Fruit fly (Drosophila melanogaster) whole organism, embryonic: Measurements from ENCODE around the gene CG33927.

Source experiments
- BEAF-32 ChIP-seq: fragments of 200-800 bp; sonication (Bioruptor generic); optimal IDR thresholded peaks from 3 replicates; lab custom pipeline; 2017; ENCODE audit warnings: missing biosample characterization, missing genetic modification characterization, mild to moderate bottlenecking, moderate library complexity, missing genetic modification reagents
- CG10267 ChIP-seq: fragments of 200-800 bp; sonication (Bioruptor generic); optimal IDR thresholded peaks from 2 replicates; lab custom pipeline; 2018; ENCODE audit warnings: missing biosample characterization, mild to moderate bottlenecking, missing genetic modification characterization, moderate library complexity
- CG10366 ChIP-seq: fragments of 200-800 bp; sonication (Bioruptor generic); IDR thresholded peaks from 2 replicates; pipeline ENCODE4 v1.3.6; 2022; ENCODE audit warnings: missing biosample characterization, missing genetic modification characterization
- CG10565 ChIP-seq: fragments of 200-800 bp; sonication (Bioruptor generic); optimal IDR thresholded peaks from 3 replicates; lab custom pipeline; 2016; ENCODE audit warnings: missing biosample characterization, mild to moderate bottlenecking, missing genetic modification characterization
- CG11085 ChIP-seq: fragments of 200-800 bp; sonication (Bioruptor generic); IDR thresholded peaks from 2 replicates; pipeline ENCODE4 v1.3.6; 2022; ENCODE audit warnings: missing biosample characterization, missing genetic modification characterization
- CG12942 ChIP-seq: fragments of 200-800 bp; sonication (Bioruptor generic); optimal IDR thresholded peaks from 3 replicates; lab custom pipeline; 2016; ENCODE audit warnings: missing biosample characterization, missing genetic modification characterization
- CG13296 ChIP-seq: fragments of 200-800 bp; sonication (Bioruptor generic); optimal IDR thresholded peaks from 3 replicates; lab custom pipeline; 2018; ENCODE audit warnings: missing biosample characterization, mild to moderate bottlenecking, missing genetic modification characterization
- CG14441 ChIP-seq: fragments of 200-800 bp; sonication (Bioruptor generic); IDR thresholded peaks from 2 replicates; pipeline ENCODE4 v1.3.6; 2022; ENCODE audit warnings: missing biosample characterization, missing genetic modification characterization
- CG15696 ChIP-seq: fragments of 200-800 bp; sonication (Bioruptor generic); optimal IDR thresholded peaks from 2 replicates; lab custom pipeline; 2019; ENCODE audit warnings: missing biosample characterization, mild to moderate bottlenecking, missing genetic modification characterization, moderate library complexity
- CG16779 ChIP-seq: fragments of 200-800 bp; sonication (Bioruptor generic); IDR thresholded peaks from 2 replicates; pipeline ENCODE4 v1.3.6; 2022; ENCODE audit warnings: missing biosample characterization, missing genetic modification characterization
- CG2875 ChIP-seq: fragments of 200-800 bp; sonication (Bioruptor generic); optimal IDR thresholded peaks from 2 replicates; lab custom pipeline; 2017; ENCODE audit warnings: missing biosample characterization, mild to moderate bottlenecking, missing genetic modification characterization, missing genetic modification reagents
- CG33213 ChIP-seq: fragments of 200-800 bp; sonication (Bioruptor generic); optimal IDR thresholded peaks from 3 replicates; lab custom pipeline; 2016; ENCODE audit warnings: missing biosample characterization, missing genetic modification characterization
- CG4404 ChIP-seq: fragments of 200-800 bp; sonication (Bioruptor generic); IDR thresholded peaks from 2 replicates; pipeline ENCODE4 v1.3.6; 2022; ENCODE audit warnings: missing biosample characterization, missing genetic modification characterization
- CG4424 ChIP-seq: fragments of 200-800 bp; sonication (Bioruptor generic); optimal IDR thresholded peaks from 3 replicates; lab custom pipeline; 2016; ENCODE audit warnings: missing biosample characterization, missing genetic modification characterization
- CG6683 ChIP-seq: fragments of 200-800 bp; sonication (Bioruptor generic); optimal IDR thresholded peaks from 2 replicates; lab custom pipeline; 2017; ENCODE audit warnings: missing biosample characterization, mild to moderate bottlenecking, missing genetic modification characterization, missing genetic modification reagents
- CG7372 ChIP-seq: fragments of 200-800 bp; sonication (Bioruptor generic); IDR thresholded peaks from 2 replicates; pipeline ENCODE4 v1.3.6; 2022; ENCODE audit warnings: missing biosample characterization, missing genetic modification characterization
- CG8089 ChIP-seq: fragments of 200-800 bp; sonication (Bioruptor generic); optimal IDR thresholded peaks from 3 replicates; lab custom pipeline; 2016; ENCODE audit warnings: missing biosample characterization, missing genetic modification characterization
- CG8290 ChIP-seq, 3 experiments: fragments of 200-800 bp; sonication (Bioruptor generic); optimal IDR thresholded peaks; 2 replicates each; lab custom pipeline; 2016 to 2019; ENCODE audit warnings: missing biosample characterization in 3 of 3, missing genetic modification characterization in 3 of 3, mild to moderate bottlenecking in 2 of 3, moderate library complexity in 1 of 3
- CG9215 ChIP-seq: fragments of 200-800 bp; sonication (Bioruptor generic); IDR thresholded peaks from 2 replicates; pipeline ENCODE4 v1.3.6; 2022; ENCODE audit warnings: missing biosample characterization, missing genetic modification characterization
- CG9437 ChIP-seq: fragments of 200-800 bp; sonication (Bioruptor generic); optimal IDR thresholded peaks from 2 replicates; lab custom pipeline; 2018; ENCODE audit warnings: missing biosample characterization, mild to moderate bottlenecking, missing genetic modification characterization
- CG9932 ChIP-seq: fragments of 200-800 bp; sonication (Bioruptor generic); IDR thresholded peaks from 2 replicates; pipeline ENCODE4 v1.3.6; 2022; ENCODE audit warnings: missing biosample characterization, missing genetic modification characterization
- Doc2 ChIP-seq: fragments of 200-800 bp; sonication (Bioruptor generic); IDR thresholded peaks from 2 replicates; pipeline ENCODE4 v1.3.6; 2022; ENCODE audit warnings: missing biosample characterization, missing genetic modification characterization
- Dp ChIP-seq: fragments of 200-800 bp; sonication (Bioruptor generic); optimal IDR thresholded peaks from 2 replicates; lab custom pipeline; 2018; ENCODE audit warnings: missing biosample characterization, mild to moderate bottlenecking, missing genetic modification characterization, moderate library complexity
- HHEX ChIP-seq: fragments of 200-800 bp; sonication (Bioruptor generic); optimal IDR thresholded peaks from 3 replicates; lab custom pipeline; 2017; ENCODE audit warnings: missing biosample characterization, mild to moderate bottlenecking, missing genetic modification characterization, missing genetic modification reagents
- Hand ChIP-seq: fragments of 200-800 bp; sonication (Bioruptor generic); optimal IDR thresholded peaks from 2 replicates; lab custom pipeline; 2017; ENCODE audit warnings: mild to moderate bottlenecking, missing biosample characterization, missing genetic modification reagents, missing genetic modification characterization
- Lim3 ChIP-seq: fragments of 200-800 bp; sonication (Bioruptor generic); IDR thresholded peaks from 2 replicates; pipeline ENCODE4 v1.3.6; 2022; ENCODE audit warnings: missing biosample characterization, missing genetic modification characterization
- NC2α ChIP-seq: fragments of 200-800 bp; sonication (Bioruptor generic); optimal IDR thresholded peaks from 2 replicates; lab custom pipeline; 2016; ENCODE audit warnings: missing biosample characterization, missing genetic modification characterization
- NC2β ChIP-seq: fragments of 200-800 bp; sonication (Bioruptor generic); optimal IDR thresholded peaks from 2 replicates; lab custom pipeline; 2016; ENCODE audit warnings: missing biosample characterization, missing genetic modification characterization
- Pdp1 ChIP-seq, 2 experiments: fragments of 200-800 bp; sonication (Bioruptor generic); optimal IDR thresholded peaks; 3 replicates each; lab custom pipeline; 2016; ENCODE audit warnings: missing biosample characterization in 2 of 2, missing genetic modification characterization in 2 of 2, mild to moderate bottlenecking in 1 of 2, moderate library complexity in 1 of 2
- Ptx1 ChIP-seq: fragments of 200-800 bp; sonication (Bioruptor generic); IDR thresholded peaks from 2 replicates; pipeline ENCODE4 v1.3.6; 2022; ENCODE audit warnings: missing biosample characterization, missing genetic modification characterization
- Trl ChIP-seq, 3 experiments: fragments of >200 bp in 2 of 3; fragments of 200-800 bp in 1 of 3; sonication (Bioruptor generic) in 1 of 3; optimal IDR thresholded peaks; 2 replicates in 1 of 3; 3 replicates in 2 of 3; lab custom pipeline; 2016 to 2017; ENCODE audit warnings: missing biosample characterization in 1 of 3, missing genetic modification characterization in 1 of 3
- bbx ChIP-seq: fragments of 200-800 bp; sonication (Bioruptor generic); IDR thresholded peaks from 2 replicates; pipeline ENCODE4 v1.3.6; 2022; ENCODE audit warnings: missing biosample characterization, missing genetic modification characterization; ENCODE audit not compliant: partially characterized antibody
- btn ChIP-seq: fragments of 200-800 bp; sonication (Bioruptor generic); optimal IDR thresholded peaks from 2 replicates; lab custom pipeline; 2016; ENCODE audit warnings: missing biosample characterization, missing genetic modification characterization
- cad ChIP-seq: fragments of >200 bp; optimal IDR thresholded peaks from 2 replicates; lab custom pipeline; 2017; ENCODE audit warnings: missing biosample characterization, missing genetic modification characterization
- fd102C ChIP-seq: fragments of 200-800 bp; sonication (Bioruptor generic); optimal IDR thresholded peaks from 2 replicates; lab custom pipeline; 2018; ENCODE audit warnings: missing biosample characterization, mild to moderate bottlenecking, missing genetic modification characterization, moderate library complexity
- grn ChIP-seq: fragments of 200-800 bp; sonication (Bioruptor generic); optimal IDR thresholded peaks from 3 replicates; lab custom pipeline; 2017; ENCODE audit warnings: missing biosample characterization, missing genetic modification characterization
- gt ChIP-seq: fragments of 200-800 bp; sonication (Bioruptor generic); IDR thresholded peaks from 2 replicates; pipeline ENCODE4 v1.3.6; 2022; ENCODE audit warnings: missing biosample characterization, missing genetic modification characterization
- her ChIP-seq: fragments of 200-800 bp; sonication (Bioruptor generic); optimal IDR thresholded peaks from 2 replicates; lab custom pipeline; 2016; ENCODE audit warnings: missing biosample characterization, missing genetic modification characterization
- lab ChIP-seq: fragments of 200-800 bp; sonication (Bioruptor generic); optimal IDR thresholded peaks from 3 replicates; lab custom pipeline; 2017; ENCODE audit warnings: missing biosample characterization, missing genetic modification characterization, mild to moderate bottlenecking, moderate library complexity, missing genetic modification reagents
- lbe ChIP-seq: fragments of 200-800 bp; sonication (Bioruptor generic); optimal IDR thresholded peaks from 2 replicates; lab custom pipeline; 2016; ENCODE audit warnings: missing biosample characterization, mild to moderate bottlenecking, missing genetic modification characterization
- prd ChIP-seq, 3 experiments: fragments of >200 bp in 2 of 3; fragments of 200-800 bp in 1 of 3; sonication (Bioruptor generic) in 1 of 3; optimal IDR thresholded peaks in 2 of 3; IDR thresholded peaks in 1 of 3; 2 replicates in 2 of 3; 3 replicates in 1 of 3; pipeline versions ENCODE4 v1.3.6 to Lab custom; 2017 to 2022; ENCODE audit warnings: missing biosample characterization in 1 of 3, missing genetic modification characterization in 1 of 3
- pros ChIP-seq: fragments of 200-800 bp; sonication (Bioruptor generic); optimal IDR thresholded peaks from 3 replicates; lab custom pipeline; 2019; ENCODE audit warnings: missing biosample characterization, mild to moderate bottlenecking, missing genetic modification characterization, moderate library complexity
- ro ChIP-seq: fragments of 200-800 bp; sonication (Bioruptor generic); IDR thresholded peaks from 2 replicates; pipeline ENCODE4 v1.3.6; 2022; ENCODE audit warnings: missing biosample characterization, missing genetic modification characterization
- sc ChIP-seq, 3 experiments: fragments of >200 bp in 2 of 3; fragments of 200-800 bp in 1 of 3; sonication (Bioruptor generic) in 1 of 3; optimal IDR thresholded peaks; 2 replicates in 2 of 3; 3 replicates in 1 of 3; lab custom pipeline; 2017; ENCODE audit warnings: mild to moderate bottlenecking in 1 of 3, missing biosample characterization in 1 of 3, missing genetic modification characterization in 1 of 3, missing genetic modification reagents in 1 of 3
- sens-2 ChIP-seq: fragments of 200-800 bp; sonication (Bioruptor generic); IDR thresholded peaks from 2 replicates; pipeline ENCODE4 v1.3.6; 2022; ENCODE audit warnings: missing biosample characterization, missing genetic modification characterization
- usp ChIP-seq: fragments of >200 bp; optimal IDR thresholded peaks from 2 replicates; lab custom pipeline; 2017; ENCODE audit warnings: missing biosample characterization, missing genetic modification characterization
- vvl ChIP-seq: fragments of 200-800 bp; sonication (Bioruptor generic); IDR thresholded peaks from 2 replicates; pipeline ENCODE4 v1.3.6; 2022; ENCODE audit warnings: missing biosample characterization, missing genetic modification characterization

Gene CG33927

dm6 chr3R:4717586-4717985 lies 27.2 kb upstream of the CG33927 start (continued):
- TF ChIP-seq grn (GFP tag; lab: Kevin White, UChicago) (peak; percentile 58), CG8290 (GFP tag; optimal IDR thresholded peaks at IDR 0.05; lab: Kevin White, UChicago) (no peak), CG8290 (tag; optimal IDR thresholded peaks at IDR 0.05; lab: Kevin White, UChicago) (no peak), CG15696 (tag; lab: Kevin White, UChicago) (no peak), fd102C (GFP tag; lab: Kevin White, UChicago) (no peak)

- TF ChIP-seq CG10565 (GFP tag; lab: Kevin White, UChicago) (no peak), Doc2 (GFP tag; lab: Robert Waterston, UW) (no peak), Pdp1 (GFP tag; optimal IDR thresholded peaks at IDR 0.05; lab: Kevin White, UChicago) (peak in 1 of 2 experiments; percentile 73), NC2β (GFP tag; lab: Kevin White, UChicago) (no peak), CG16779 (GFP tag; lab: Robert Waterston, UW) (no peak), CG12942 (GFP tag; lab: Kevin White, UChicago) (no peak), gt (no peak), her (GFP tag; lab: Kevin White, UChicago) (peak; percentile 45), NC2α (GFP tag; lab: Kevin White, UChicago) (no peak), CG6683 (GFP tag; lab: Kevin White, UChicago) (peak; percentile 24), fd102C (GFP tag; lab: Kevin White, UChicago) (no peak), lab (GFP tag; lab: Kevin White, UChicago) (no peak), usp (no peak), prd (optimal IDR thresholded peaks at IDR 0.05; lab: Kevin White, UChicago) (no peak), prd (GFP tag; IDR thresholded peaks at IDR 0.05; lab: Robert Waterston, UW) (no peak), bbx (GFP tag; lab: Robert Waterston, UW) (peak; percentile 99), pros (GFP tag; lab: Kevin White, UChicago) (no peak), Ptx1 (no peak), CG11085 (GFP tag; lab: Robert Waterston, UW) (no peak), CG4404 (GFP tag; lab: Robert Waterston, UW) (no peak), CG10267 (tag; lab: Kevin White, UChicago) (peak; percentile 51), CG9437 (peak; percentile 13), btn (GFP tag; lab: Kevin White, UChicago) (no peak), CG13296 (GFP tag; lab: Kevin White, UChicago) (peak; percentile 5), lbe (no peak), CG2875 (no peak), CG7372 (GFP tag; lab: Robert Waterston, UW) (no peak), CG10366 (GFP tag; lab: Robert Waterston, UW) (no peak), sens-2 (GFP tag; lab: Robert Waterston, UW) (no peak), CG8089 (GFP tag; lab: Kevin White, UChicago) (no peak), cad (GFP tag; lab: Kevin White, UChicago) (no peak), sc (optimal IDR thresholded peaks at IDR 0.05; lab: Kevin White, UChicago) (no peak), sc (GFP tag; optimal IDR thresholded peaks at IDR 0.05; lab: Kevin White, UChicago) (no peak), Trl (optimal IDR thresholded peaks at IDR 0.05; lab: Kevin White, UChicago) (no peak), Trl (GFP tag; optimal IDR thresholded peaks at IDR 0.05; lab: Kevin White, UChicago) (peak; percentile 36), Hand (no peak), CG14441 (GFP tag; lab: Robert Waterston, UW) (no peak), HHEX (GFP tag; lab: Kevin White, UChicago) (no peak), ro (GFP tag; lab: Robert Waterston, UW) (no peak), Lim3 (GFP tag; lab: Robert Waterston, UW) (no peak), CG4424 (no peak), CG9215 (no peak), vvl (GFP tag; lab: Robert Waterston, UW) (peak; percentile 83), BEAF-32 (peak; percentile 97), CG9932 (GFP tag; lab: Robert Waterston, UW) (peak; percentile 80), Dp (GFP tag; lab: Kevin White, UChicago) (peak; percentile 90), CG33213 (GFP tag; lab: Kevin White, UChicago) (peak; percentile 9)
These were observed 23.5 kb upstream of the CG33927 start, which contains the start of gene eIF3f1 for dm6 chr3R:4713775-4714360. Gene eIF3f1 (minus strand): TSS chr3R:4714182.
